Fruit fly (Drosophila melanogaster) whole organism, embryonic: ENCODE measurements around the gene CG44094.

ENCODE experiments used
- Blimp-1 ChIP-seq: fragments of 200-800 bp; sonication (Bioruptor generic); optimal IDR thresholded peaks from 3 replicates; lab custom pipeline; 2018; ENCODE audit warnings: missing biosample characterization, missing genetic modification characterization, mild to moderate bottlenecking, moderate library complexity, missing genetic modification reagents
- CG10209 ChIP-seq: fragments of 200-800 bp; sonication (Bioruptor generic); optimal IDR thresholded peaks from 3 replicates; lab custom pipeline; 2017; ENCODE audit warnings: missing biosample characterization, mild to moderate bottlenecking, missing genetic modification characterization, missing genetic modification reagents
- CG10462 ChIP-seq: fragments of 200-800 bp; sonication (Bioruptor generic); optimal IDR thresholded peaks from 2 replicates; lab custom pipeline; 2016; ENCODE audit warnings: missing biosample characterization, missing genetic modification characterization
- CG11504 ChIP-seq: fragments of 200-800 bp; sonication (Bioruptor generic); optimal IDR thresholded peaks from 3 replicates; lab custom pipeline; 2019; ENCODE audit warnings: missing biosample characterization, mild to moderate bottlenecking, missing genetic modification characterization, moderate library complexity
- CG12071 ChIP-seq: fragments of 200-800 bp; sonication (Bioruptor generic); optimal IDR thresholded peaks from 3 replicates; lab custom pipeline; 2018; ENCODE audit warnings: missing biosample characterization, mild to moderate bottlenecking, missing genetic modification characterization
- CG12155 ChIP-seq: fragments of 200-800 bp; sonication (Bioruptor generic); optimal IDR thresholded peaks from 3 replicates; lab custom pipeline; 2016; ENCODE audit warnings: missing biosample characterization, missing genetic modification characterization
- CG12219 ChIP-seq: fragments of 200-800 bp; sonication (Bioruptor generic); optimal IDR thresholded peaks from 3 replicates; lab custom pipeline; 2018; ENCODE audit warnings: missing biosample characterization, mild to moderate bottlenecking, missing genetic modification characterization
- CG13123 ChIP-seq: fragments of 200-800 bp; sonication (Bioruptor generic); optimal IDR thresholded peaks from 2 replicates; lab custom pipeline; 2016; ENCODE audit warnings: missing biosample characterization, missing genetic modification characterization
- CG13296 ChIP-seq: fragments of 200-800 bp; sonication (Bioruptor generic); optimal IDR thresholded peaks from 3 replicates; lab custom pipeline; 2018; ENCODE audit warnings: missing biosample characterization, mild to moderate bottlenecking, missing genetic modification characterization
- CG14710 ChIP-seq: fragments of 200-800 bp; sonication (Bioruptor generic); optimal IDR thresholded peaks from 3 replicates; lab custom pipeline; 2019; ENCODE audit warnings: missing biosample characterization, mild to moderate bottlenecking, missing genetic modification characterization, moderate library complexity
- CG15011 ChIP-seq: fragments of 200-800 bp; sonication (Bioruptor generic); optimal IDR thresholded peaks from 3 replicates; lab custom pipeline; 2018; ENCODE audit warnings: missing biosample characterization, mild to moderate bottlenecking, missing genetic modification characterization
- CG15479 ChIP-seq: fragments of 200-800 bp; sonication (Bioruptor generic); optimal IDR thresholded peaks from 3 replicates; lab custom pipeline; 2019; ENCODE audit warnings: missing biosample characterization, mild to moderate bottlenecking, missing genetic modification characterization, moderate library complexity
- CG17186 ChIP-seq: fragments of 200-800 bp; sonication (Bioruptor generic); optimal IDR thresholded peaks from 3 replicates; lab custom pipeline; 2017; ENCODE audit warnings: missing biosample characterization, missing genetic modification reagents, missing genetic modification characterization
- CG18619 ChIP-seq: fragments of 200-800 bp; sonication (Bioruptor generic); optimal IDR thresholded peaks from 3 replicates; lab custom pipeline; 2017; ENCODE audit warnings: missing biosample characterization, mild to moderate bottlenecking, missing genetic modification characterization
- CG3163 ChIP-seq: fragments of 200-800 bp; sonication (Bioruptor generic); optimal IDR thresholded peaks from 3 replicates; lab custom pipeline; 2016; ENCODE audit warnings: missing biosample characterization, missing genetic modification characterization
- CG4730 ChIP-seq: fragments of 200-800 bp; sonication (Bioruptor generic); IDR thresholded peaks from 2 replicates; pipeline ENCODE4 v1.3.6; 2022; ENCODE audit warnings: missing biosample characterization, missing genetic modification characterization
- CG9876 ChIP-seq: fragments of 200-800 bp; sonication (Bioruptor generic); optimal IDR thresholded peaks from 2 replicates; lab custom pipeline; 2016; ENCODE audit warnings: missing biosample characterization, missing genetic modification characterization
- CHES-1-like ChIP-seq: fragments of 200-800 bp; sonication (Bioruptor generic); optimal IDR thresholded peaks from 2 replicates; lab custom pipeline; 2016; ENCODE audit warnings: missing biosample characterization, missing genetic modification characterization
- Dref ChIP-seq: fragments of 200-800 bp; sonication (Bioruptor generic); IDR thresholded peaks from 2 replicates; pipeline ENCODE4 v1.3.6; 2022; ENCODE audit warnings: missing biosample characterization, missing genetic modification characterization
- Fer2 ChIP-seq: fragments of 200-800 bp; sonication (Bioruptor generic); optimal IDR thresholded peaks from 2 replicates; lab custom pipeline; 2018; ENCODE audit warnings: missing biosample characterization, mild to moderate bottlenecking, missing genetic modification characterization, moderate library complexity
- Hey ChIP-seq: fragments of 200-800 bp; sonication (Bioruptor generic); optimal IDR thresholded peaks from 3 replicates; lab custom pipeline; 2018; ENCODE audit warnings: missing biosample characterization, mild to moderate bottlenecking, missing genetic modification characterization
- Hmx ChIP-seq: fragments of 200-800 bp; sonication (Bioruptor generic); optimal IDR thresholded peaks from 2 replicates; lab custom pipeline; 2016; ENCODE audit warnings: missing biosample characterization, missing genetic modification characterization
- NK7.1 ChIP-seq: fragments of 200-800 bp; sonication (Bioruptor generic); optimal IDR thresholded peaks from 3 replicates; lab custom pipeline; 2016; ENCODE audit warnings: missing biosample characterization, missing genetic modification characterization
- Oli ChIP-seq: fragments of 200-800 bp; sonication (Bioruptor generic); optimal IDR thresholded peaks from 2 replicates; lab custom pipeline; 2018; ENCODE audit warnings: missing biosample characterization, mild to moderate bottlenecking, missing genetic modification characterization, moderate library complexity
- Pdp1 ChIP-seq, 2 experiments: fragments of 200-800 bp; sonication (Bioruptor generic); optimal IDR thresholded peaks; 3 replicates each; lab custom pipeline; 2016; ENCODE audit warnings: missing biosample characterization in 2 of 2, missing genetic modification characterization in 2 of 2, mild to moderate bottlenecking in 1 of 2, moderate library complexity in 1 of 2
- Rfx ChIP-seq: fragments of 200-800 bp; sonication (Bioruptor generic); IDR thresholded peaks from 2 replicates; pipeline ENCODE4 v1.3.6; 2022; ENCODE audit warnings: missing biosample characterization, missing genetic modification characterization
- Rx ChIP-seq: fragments of 200-800 bp; sonication (Bioruptor generic); IDR thresholded peaks from 2 replicates; pipeline ENCODE4 v1.3.6; 2022; ENCODE audit warnings: missing biosample characterization, missing genetic modification characterization
- Sox100B ChIP-seq: fragments of 200-800 bp; sonication (Bioruptor generic); optimal IDR thresholded peaks from 3 replicates; lab custom pipeline; 2018; ENCODE audit warnings: missing biosample characterization, mild to moderate bottlenecking, missing genetic modification characterization
- ac ChIP-seq: fragments of 200-800 bp; sonication (Bioruptor generic); optimal IDR thresholded peaks from 3 replicates; lab custom pipeline; 2017; ENCODE audit warnings: missing biosample characterization, mild to moderate bottlenecking, missing genetic modification characterization
- ato ChIP-seq: fragments of 200-800 bp; sonication (Bioruptor generic); IDR thresholded peaks from 2 replicates; pipeline ENCODE4 v1.3.6; 2022; ENCODE audit warnings: missing biosample characterization, missing genetic modification characterization; ENCODE audit not compliant: partially characterized antibody
- chn ChIP-seq: fragments of 200-800 bp; sonication (Bioruptor generic); optimal IDR thresholded peaks from 2 replicates; lab custom pipeline; 2016; ENCODE audit warnings: missing biosample characterization, missing genetic modification characterization
- dmrt99B ChIP-seq: fragments of 200-800 bp; sonication (Bioruptor generic); optimal IDR thresholded peaks from 2 replicates; lab custom pipeline; 2018; ENCODE audit warnings: missing biosample characterization, mild to moderate bottlenecking, missing genetic modification characterization, moderate library complexity
- ems ChIP-seq: fragments of 200-800 bp; sonication (Bioruptor generic); optimal IDR thresholded peaks from 3 replicates; lab custom pipeline; 2016; ENCODE audit warnings: missing biosample characterization, missing genetic modification characterization
- eve ChIP-seq, 2 experiments: fragments of >200 bp; optimal IDR thresholded peaks; 2 replicates each; lab custom pipeline; 2017; ENCODE audit warnings: missing biosample characterization in 2 of 2, missing genetic modification characterization in 2 of 2
- fu2 ChIP-seq: fragments of 200-800 bp; sonication (Bioruptor generic); optimal IDR thresholded peaks from 2 replicates; lab custom pipeline; 2016; ENCODE audit warnings: missing biosample characterization, missing genetic modification characterization
- jing ChIP-seq: fragments of 200-800 bp; sonication (Bioruptor generic); optimal IDR thresholded peaks from 2 replicates; lab custom pipeline; 2018; ENCODE audit warnings: missing biosample characterization, mild to moderate bottlenecking, missing genetic modification characterization
- nau ChIP-seq: fragments of 200-800 bp; sonication (Bioruptor generic); optimal IDR thresholded peaks from 3 replicates; lab custom pipeline; 2017; ENCODE audit warnings: missing biosample characterization, mild to moderate bottlenecking, missing genetic modification characterization, missing genetic modification reagents
- nom ChIP-seq: fragments of 200-800 bp; sonication (Bioruptor generic); optimal IDR thresholded peaks from 2 replicates; lab custom pipeline; 2017; ENCODE audit warnings: missing biosample characterization, missing genetic modification characterization, mild to moderate bottlenecking, moderate library complexity, missing genetic modification reagents
- odd ChIP-seq: fragments of 200-800 bp; sonication (Bioruptor generic); optimal IDR thresholded peaks from 2 replicates; lab custom pipeline; 2017; ENCODE audit warnings: missing biosample characterization, mild to moderate bottlenecking, missing genetic modification characterization
- prd ChIP-seq, 3 experiments: fragments of >200 bp in 2 of 3; fragments of 200-800 bp in 1 of 3; sonication (Bioruptor generic) in 1 of 3; optimal IDR thresholded peaks in 2 of 3; IDR thresholded peaks in 1 of 3; 2 replicates in 2 of 3; 3 replicates in 1 of 3; pipeline versions ENCODE4 v1.3.6 to Lab custom; 2017 to 2022; ENCODE audit warnings: missing biosample characterization in 1 of 3, missing genetic modification characterization in 1 of 3
- ranshi ChIP-seq: fragments of 200-800 bp; sonication (Bioruptor generic); IDR thresholded peaks from 2 replicates; pipeline ENCODE4 v1.3.6; 2022; ENCODE audit warnings: missing biosample characterization, missing genetic modification characterization
- ro ChIP-seq: fragments of 200-800 bp; sonication (Bioruptor generic); IDR thresholded peaks from 2 replicates; pipeline ENCODE4 v1.3.6; 2022; ENCODE audit warnings: missing biosample characterization, missing genetic modification characterization
- run ChIP-seq: fragments of 200-800 bp; sonication (Bioruptor generic); optimal IDR thresholded peaks from 3 replicates; lab custom pipeline; 2018; ENCODE audit warnings: missing biosample characterization, mild to moderate bottlenecking, missing genetic modification characterization
- shn ChIP-seq: fragments of 200-800 bp; sonication (Bioruptor generic); optimal IDR thresholded peaks from 3 replicates; lab custom pipeline; 2016; ENCODE audit warnings: missing biosample characterization, missing genetic modification characterization
- slou ChIP-seq: fragments of 200-800 bp; sonication (Bioruptor generic); optimal IDR thresholded peaks from 3 replicates; lab custom pipeline; 2016; ENCODE audit warnings: missing biosample characterization, missing genetic modification characterization
- sob ChIP-seq: fragments of 200-800 bp; sonication (Bioruptor generic); IDR thresholded peaks from 2 replicates; pipeline ENCODE4 v1.3.6; 2022; ENCODE audit warnings: missing biosample characterization, missing genetic modification characterization
- sr ChIP-seq: fragments of 200-800 bp; sonication (Bioruptor generic); IDR thresholded peaks from 3 replicates; pipeline ENCODE4 v1.3.6; 2022; ENCODE audit warnings: missing biosample characterization, missing genetic modification characterization
- sug ChIP-seq: fragments of 200-800 bp; optimal IDR thresholded peaks from 2 replicates; lab custom pipeline; 2019; ENCODE audit warnings: missing biosample characterization, mild to moderate bottlenecking, missing genetic modification characterization, moderate library complexity
- tio ChIP-seq: fragments of 200-800 bp; sonication (Bioruptor generic); optimal IDR thresholded peaks from 2 replicates; lab custom pipeline; 2017; ENCODE audit warnings: missing biosample characterization, missing genetic modification characterization, inconsistent platforms
- vnd ChIP-seq: fragments of 200-800 bp; sonication (Bioruptor generic); IDR thresholded peaks from 3 replicates; pipeline ENCODE4 v1.3.6; 2022; ENCODE audit warnings: missing biosample characterization, missing genetic modification characterization; ENCODE audit not compliant: partially characterized antibody
- zfh2 ChIP-seq: fragments of 200-800 bp; sonication (Bioruptor generic); optimal IDR thresholded peaks from 2 replicates; lab custom pipeline; 2016; ENCODE audit warnings: missing biosample characterization, missing genetic modification characterization

Gene CG44094

dm6 chr3R:14542038-14542437 is 34.4 kb downstream of the CG44094 start (continued):
- TF ChIP-seq Rx (GFP tag; lab: Robert Waterston, UW) (no peak), nom (GFP tag; lab: Kevin White, UChicago) (no peak), CG12219 (GFP tag; lab: Kevin White, UChicago) (no peak), CG13123 (GFP tag; lab: Kevin White, UChicago) (no peak), jing (GFP tag; lab: Kevin White, UChicago) (no peak), ems (GFP tag; lab: Kevin White, UChicago) (no peak), CG14710 (tag; lab: Kevin White, UChicago) (no peak), ato (GFP tag; lab: Robert Waterston, UW) (no peak), CG4730 (GFP tag; lab: Robert Waterston, UW) (no peak), Hey (no peak), Sox100B (GFP tag; lab: Kevin White, UChicago) (no peak), Hmx (no peak), chn (GFP tag; lab: Kevin White, UChicago) (no peak), sr (no peak), shn (GFP tag; lab: Kevin White, UChicago) (no peak), vnd (GFP tag; lab: Robert Waterston, UW) (no peak), Rfx (no peak), Fer2 (no peak), zfh2 (no peak), CG18619 (GFP tag; lab: Kevin White, UChicago) (no peak), ac (GFP tag; lab: Kevin White, UChicago) (no peak), sob (no peak), tio (GFP tag; lab: Kevin White, UChicago) (no peak), CG12155 (GFP tag; lab: Kevin White, UChicago) (no peak), CG15479 (GFP tag; lab: Kevin White, UChicago) (no peak), run (tag; lab: Kevin White, UChicago) (no peak), CG12071 (no peak), CG3163 (GFP tag; lab: Kevin White, UChicago) (no peak), CHES-1-like (no peak), eve (GFP tag; optimal IDR thresholded peaks at IDR 0.05; lab: Kevin White, UChicago) (peak in 1 of 2 experiments; percentile 36), sug (tag; lab: Kevin White, UChicago) (no peak), CG15011 (GFP tag; lab: Kevin White, UChicago) (no peak), ranshi (GFP tag; lab: Robert Waterston, UW) (peak; percentile 34; the same call in 1 of the 2 replicates), Blimp-1 (GFP tag; lab: Kevin White, UChicago) (no peak), prd (optimal IDR thresholded peaks at IDR 0.05; lab: Kevin White, UChicago) (no peak), prd (GFP tag; IDR thresholded peaks at IDR 0.05; lab: Robert Waterston, UW) (peak; percentile 39; the same call in 1 of the 3 replicates), Pdp1 (GFP tag; optimal IDR thresholded peaks at IDR 0.05; lab: Kevin White, UChicago) (no peak), Oli (tag; lab: Kevin White, UChicago) (peak; percentile 9), CG11504 (tag; lab: Kevin White, UChicago) (peak; percentile 63), slou (GFP tag; lab: Kevin White, UChicago) (no peak), NK7.1 (GFP tag; lab: Kevin White, UChicago) (no peak), nau (no peak), odd (GFP tag; lab: Kevin White, UChicago) (no peak), fu2 (GFP tag; lab: Kevin White, UChicago) (no peak), ro (GFP tag; lab: Robert Waterston, UW) (no peak), CG10209 (GFP tag; lab: Kevin White, UChicago) (no peak), CG13296 (GFP tag; lab: Kevin White, UChicago) (peak; percentile 1), CG9876 (GFP tag; lab: Kevin White, UChicago) (no peak), CG17186 (GFP tag; lab: Kevin White, UChicago) (no peak), Dref (GFP tag; lab: Robert Waterston, UW) (no peak), dmrt99B (tag; lab: Kevin White, UChicago) (peak; percentile 51), CG10462 (GFP tag; lab: Kevin White, UChicago) (no peak)
- TF ChIP-seq, all 482 proteins: peak for 45
